Worm (Caenorhabditis elegans): ENCODE data around the gene F46C3.6.

F46C3.6 gene

ce11 chrX:11406784-11407183 lies 13.1 kb downstream of the F46C3.6 start:
- TF ChIP-seq W03F9.2 (tag; optimal IDR thresholded peaks at IDR 0.05) (no peak), dao-5 (tag; optimal IDR thresholded peaks at IDR 0.05) (no peak), him-1 (tag; optimal IDR thresholded peaks at IDR 0.05) (no peak)

DNA sequence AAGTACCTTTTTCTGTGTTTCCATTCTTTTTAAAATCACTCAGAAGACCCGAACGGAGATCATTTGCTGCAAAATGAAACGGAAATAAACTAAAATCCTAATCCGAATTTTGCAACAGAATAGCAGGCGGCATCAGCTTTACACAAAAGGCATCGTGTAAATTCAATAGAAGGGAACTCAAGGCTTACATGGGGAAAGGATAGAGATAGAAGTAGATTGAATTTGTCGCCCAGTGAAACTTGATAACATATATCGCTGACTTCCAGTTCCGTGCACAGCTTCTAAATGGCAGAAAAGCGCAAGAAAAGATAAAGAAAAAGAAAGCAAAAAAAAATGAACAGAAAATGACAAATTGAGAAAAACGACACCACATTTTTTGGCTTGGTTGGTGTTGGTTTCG lies 14.0 kb downstream of the F46C3.6 start, which contains the start of gene slo-2:
slo-2 (minus strand) TSS at position 24 of the 400 bp plus-strand sequence.
- TF ChIP-seq him-1 (tag; optimal IDR thresholded peaks at IDR 0.05) (no peak), W03F9.2 (tag; optimal IDR thresholded peaks at IDR 0.05) (no peak)

DNA sequence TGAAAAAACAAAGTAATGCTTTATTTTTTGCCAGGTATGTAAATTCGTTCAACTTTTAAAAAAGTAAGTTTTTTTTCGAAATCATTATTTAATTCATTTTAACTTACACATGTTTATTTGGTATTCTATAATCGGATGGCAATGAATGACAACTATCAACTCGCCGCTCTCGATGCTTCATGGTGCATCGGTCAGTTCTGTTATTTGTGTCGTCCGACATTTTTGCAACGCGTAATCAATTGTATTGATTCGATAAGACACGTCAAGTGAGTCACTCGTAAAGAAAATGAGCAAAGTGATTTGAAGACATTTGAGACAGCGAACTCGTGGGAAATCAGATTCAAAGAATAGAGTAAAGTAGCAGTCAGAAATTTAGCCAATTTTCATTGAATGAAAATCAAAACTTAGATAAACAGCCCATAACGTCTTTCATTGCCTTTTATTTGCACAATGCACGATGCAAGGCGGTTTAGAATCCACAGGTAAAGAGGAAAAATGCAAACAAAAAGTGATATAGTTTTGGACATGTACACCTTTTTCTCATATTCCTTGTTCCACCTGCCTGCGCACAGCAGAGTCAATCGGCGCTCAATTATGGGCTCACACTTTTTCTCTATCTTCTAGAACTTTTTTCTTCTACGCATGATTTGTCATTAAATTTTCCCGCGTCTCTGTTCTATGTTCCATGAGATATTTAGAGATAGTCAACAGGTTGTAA lies 19.2 kb downstream of the F46C3.6 start:
- TF ChIP-seq dao-5 (tag; optimal IDR thresholded peaks at IDR 0.05) (no peak), W03F9.2 (tag; optimal IDR thresholded peaks at IDR 0.05) (no peak), him-1 (tag; optimal IDR thresholded peaks at IDR 0.05) (no peak)

- no peak for TF ChIP-seq dao-5 (tag; optimal IDR thresholded peaks at IDR 0.05)
- TF ChIP-seq him-1 (tag; optimal IDR thresholded peaks at IDR 0.05) = no peak
- no peak for TF ChIP-seq W03F9.2 (tag; optimal IDR thresholded peaks at IDR 0.05)
These were observed 26.9 kb downstream of the F46C3.6 start, which contains the start of gene prx-12 for ce11 chrX:11392924-11393323. Gene prx-12 (plus strand): TSS chrX:11393294.

DNA sequence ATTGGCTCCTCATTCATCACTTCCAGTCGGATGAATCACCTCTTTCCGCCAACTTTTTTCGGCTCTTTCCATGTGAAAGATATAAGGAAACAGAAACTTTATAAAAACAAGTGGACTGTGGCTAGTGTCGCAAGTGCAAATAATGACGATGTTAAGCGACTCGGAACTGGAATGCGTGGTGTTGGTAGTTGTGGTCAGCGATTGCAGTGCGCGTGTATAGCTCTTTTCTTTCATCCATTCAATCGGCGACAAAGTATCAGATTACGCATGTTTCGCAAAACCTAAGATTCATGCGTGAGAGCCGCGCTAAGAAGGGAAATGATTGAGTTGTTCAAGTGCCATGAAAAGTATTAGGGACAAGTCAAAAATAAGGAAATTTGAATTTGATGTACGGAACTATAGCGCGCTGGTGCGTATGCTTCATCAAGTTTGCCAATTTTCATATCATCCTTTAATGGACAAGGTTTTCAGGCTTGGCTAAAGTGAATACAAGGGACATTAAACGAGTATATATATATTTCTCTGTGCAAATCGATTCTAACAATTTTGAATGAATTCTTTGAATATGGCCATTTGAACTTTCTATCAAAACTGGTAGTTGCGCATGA lies 32.0 kb downstream of the F46C3.6 start:
- TF ChIP-seq W03F9.2 (tag; optimal IDR thresholded peaks at IDR 0.05) (no peak), him-1 (tag; optimal IDR thresholded peaks at IDR 0.05) (no peak), dao-5 (tag; optimal IDR thresholded peaks at IDR 0.05) (no peak)

DNA sequence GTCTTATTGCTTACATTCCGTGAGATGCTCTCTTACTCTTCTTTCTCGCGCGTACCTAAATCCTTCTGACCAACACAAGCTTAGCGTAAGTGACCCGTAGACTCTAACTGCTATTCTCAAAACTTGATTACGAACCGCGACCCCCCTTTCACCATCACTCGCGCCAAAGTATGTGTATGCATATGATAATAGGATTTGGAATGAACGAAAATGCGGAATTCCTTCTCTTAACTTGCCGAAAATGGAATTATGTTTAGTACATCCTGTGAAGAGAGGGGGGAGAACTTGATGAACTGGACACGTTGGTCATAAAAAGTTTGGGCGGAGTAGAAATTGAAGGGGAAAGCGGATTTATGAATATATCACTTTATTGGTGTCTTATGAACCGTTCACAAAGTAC lies 33.0 kb downstream of the F46C3.6 start:
- TF ChIP-seq W03F9.2 (tag; optimal IDR thresholded peaks at IDR 0.05) (no peak), dao-5 (tag; optimal IDR thresholded peaks at IDR 0.05) (no peak), him-1 (tag; optimal IDR thresholded peaks at IDR 0.05) (no peak)

ce11 chrX:11385916-11386315 lies 34.0 kb downstream of the F46C3.6 start:
- TF ChIP-seq him-1 (tag; optimal IDR thresholded peaks at IDR 0.05) = no peak

DNA sequence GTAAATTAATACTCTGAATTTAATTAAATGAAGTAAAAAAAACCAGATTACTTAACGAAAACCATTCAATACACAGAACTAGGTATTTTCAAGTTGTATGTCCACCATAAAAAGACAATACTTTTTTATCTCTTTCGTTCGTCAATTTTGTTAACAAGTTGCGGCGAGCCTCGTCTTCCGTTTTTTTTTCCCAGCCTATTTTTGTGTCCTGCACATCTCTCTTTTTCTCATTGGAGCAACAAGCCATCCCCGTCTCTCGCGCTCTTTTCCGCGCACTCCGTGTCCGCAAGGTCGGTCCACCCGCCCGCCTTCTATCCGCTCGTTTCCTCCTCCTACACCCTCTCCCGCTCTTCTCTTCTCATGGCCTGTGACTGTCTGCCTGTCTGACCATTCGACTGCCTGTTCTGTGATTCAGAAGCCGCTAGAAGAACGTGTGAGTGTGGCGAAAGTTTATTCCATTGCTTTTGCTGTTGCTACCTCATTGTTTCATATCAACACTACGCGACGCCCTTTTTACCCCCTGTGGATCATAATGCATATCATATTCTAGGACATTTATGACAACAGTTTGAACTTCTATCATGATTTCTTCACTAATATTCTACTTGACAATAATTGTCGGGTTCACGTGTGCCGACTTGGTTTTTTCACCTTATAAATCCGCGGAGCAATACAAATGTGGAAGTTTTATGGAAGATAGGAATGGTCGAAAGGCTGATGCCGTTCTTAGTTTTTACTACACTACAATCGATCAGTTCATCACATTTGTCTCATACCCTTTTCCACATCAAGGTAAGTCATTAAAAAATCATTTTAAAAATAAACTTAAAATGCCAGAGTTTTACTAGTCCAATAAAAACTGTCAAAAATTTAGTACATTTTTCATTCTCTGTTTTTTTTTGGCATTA lies 35.1 kb downstream of the F46C3.6 start, which contains the start of the genes F08B12.11 and prmn-1:
F08B12.11 (plus strand) TSS at position 521 of the 908 bp plus-strand sequence.
prmn-1 (plus strand) TSS at position 551 of the 908 bp plus-strand sequence.
- TF ChIP-seq W03F9.2 (tag; optimal IDR thresholded peaks at IDR 0.05) (no peak), him-1 (tag; optimal IDR thresholded peaks at IDR 0.05) (no peak), dao-5 (tag; optimal IDR thresholded peaks at IDR 0.05) (no peak)

- no peak for TF ChIP-seq him-1 (tag; optimal IDR thresholded peaks at IDR 0.05)
- no peak for TF ChIP-seq W03F9.2 (tag; optimal IDR thresholded peaks at IDR 0.05)
- no peak for TF ChIP-seq dao-5 (tag; optimal IDR thresholded peaks at IDR 0.05)
These were observed 36.5 kb downstream of the F46C3.6 start for ce11 chrX:11383359-11383758.

DNA sequence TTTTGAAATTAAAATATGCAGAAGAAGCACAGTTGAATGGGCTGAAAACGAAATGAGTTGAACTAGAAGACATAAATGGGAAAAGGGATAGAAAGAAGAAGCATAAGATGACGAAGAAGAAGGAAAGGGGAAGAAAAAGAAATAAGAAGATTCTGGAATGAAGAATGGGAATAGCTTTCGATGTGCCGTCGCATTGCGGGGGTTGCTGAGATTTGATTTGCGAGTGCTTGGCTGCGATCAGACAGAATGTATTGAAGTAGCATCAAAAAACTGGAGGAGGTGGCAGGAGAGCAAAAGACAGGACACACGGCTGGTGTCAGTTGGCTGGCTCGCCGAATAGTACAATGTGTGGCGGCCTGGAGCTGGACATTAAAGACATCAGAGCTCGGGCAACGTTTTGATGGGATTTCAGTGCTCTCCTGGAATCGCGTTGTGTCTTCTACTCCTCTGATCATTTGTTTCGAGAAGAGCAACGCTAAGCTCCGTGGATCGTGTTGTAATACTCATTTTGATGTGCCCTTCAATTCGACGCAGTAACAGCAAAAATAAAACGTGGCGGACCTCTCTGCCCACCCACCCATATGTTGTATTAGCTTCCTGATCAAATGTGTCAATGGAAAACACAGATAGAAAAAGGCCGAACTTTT lies 40.6 kb downstream of the F46C3.6 start:
- peak; percentile 8 for TF ChIP-seq him-1 (tag; optimal IDR thresholded peaks at IDR 0.05)
- no peak for TF ChIP-seq dao-5 (tag; optimal IDR thresholded peaks at IDR 0.05)
- no peak for TF ChIP-seq W03F9.2 (tag; optimal IDR thresholded peaks at IDR 0.05)

DNA sequence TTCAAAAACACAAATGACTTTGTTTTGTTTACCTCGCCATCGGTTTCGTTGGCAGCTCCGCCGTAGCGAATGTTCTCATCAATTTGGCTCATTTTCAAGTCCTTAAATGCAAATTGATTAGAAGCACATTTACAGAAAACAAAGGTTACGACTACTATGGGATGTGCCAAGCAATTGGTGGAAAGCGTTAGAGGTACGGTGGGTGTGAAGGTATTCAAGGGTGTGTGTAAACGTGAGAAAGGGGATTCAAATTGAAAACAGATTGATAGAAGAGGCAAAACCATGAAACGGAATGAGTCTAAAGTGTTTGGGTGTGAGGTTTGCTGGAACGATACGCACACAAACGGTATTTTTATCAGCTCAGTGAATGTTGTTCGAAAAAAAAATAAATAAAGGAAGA lies 42.5 kb downstream of the F46C3.6 start, which contains the start of gene tni-1:
tni-1 (minus strand) TSS at position 101 of the 400 bp plus-strand sequence.
- no peak for TF ChIP-seq dao-5 (tag; optimal IDR thresholded peaks at IDR 0.05)
- TF ChIP-seq him-1 (tag; optimal IDR thresholded peaks at IDR 0.05) = no peak
- TF ChIP-seq W03F9.2 (tag; optimal IDR thresholded peaks at IDR 0.05) = no peak

DNA sequence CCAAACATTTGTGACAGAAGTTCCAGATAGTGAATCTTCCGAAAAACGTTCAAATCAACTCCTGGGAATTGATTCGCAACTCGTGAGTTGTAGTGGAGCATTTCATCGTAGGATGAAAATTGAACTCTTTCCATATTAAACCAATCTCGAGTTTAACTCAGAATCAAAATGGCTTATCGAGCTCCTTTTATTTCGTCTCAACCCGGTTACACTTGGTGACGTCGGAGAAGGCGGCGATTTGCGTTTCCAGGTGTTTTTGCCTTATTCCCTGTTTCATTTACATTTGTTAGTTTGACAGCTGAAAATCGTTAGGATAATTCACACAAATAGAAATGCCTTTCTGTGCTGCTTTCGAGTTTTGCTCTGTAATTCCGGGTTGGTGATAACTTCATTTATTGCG lies 44.4 kb downstream of the F46C3.6 start, which contains the start of gene F42E11.3:
F42E11.3 (minus strand) TSS at position 101 of the 400 bp plus-strand sequence.
- TF ChIP-seq W03F9.2 (tag; optimal IDR thresholded peaks at IDR 0.05) (no peak), him-1 (tag; optimal IDR thresholded peaks at IDR 0.05) (no peak), dao-5 (tag; optimal IDR thresholded peaks at IDR 0.05) (no peak)

DNA sequence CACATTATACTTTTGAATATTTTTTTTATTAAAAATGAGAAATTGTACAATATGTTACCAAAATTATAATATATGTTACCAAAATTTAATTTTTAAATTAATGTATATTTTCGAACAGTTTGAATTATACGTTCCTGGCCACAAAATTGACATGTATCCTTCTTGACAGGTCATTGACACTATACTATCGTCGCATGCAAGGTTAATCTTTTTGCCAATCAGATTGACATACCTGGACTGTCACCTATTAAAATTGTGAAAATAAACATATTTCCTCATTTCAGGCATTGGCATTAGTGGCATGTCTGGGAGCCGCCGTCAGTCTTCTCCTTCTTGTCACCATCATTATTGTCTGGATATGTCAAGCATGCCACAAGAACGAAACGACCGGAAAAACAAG lies 49.8 kb downstream of the F46C3.6 start:
- TF ChIP-seq W03F9.2 (tag; optimal IDR thresholded peaks at IDR 0.05) (no peak), dao-5 (tag; optimal IDR thresholded peaks at IDR 0.05) (no peak), him-1 (tag; optimal IDR thresholded peaks at IDR 0.05) (no peak)

Data from whole organism, L4/young adult.